Fruit fly (Drosophila melanogaster) whole organism, embryonic: ENCODE results near the gene CG7557.

Experiments used
- Hr39 ChIP-seq: fragments of >200 bp; optimal IDR thresholded peaks from 2 replicates; lab custom pipeline; 2017
- Rx ChIP-seq: fragments of 200-800 bp; sonication (Bioruptor generic); IDR thresholded peaks from 2 replicates; pipeline ENCODE4 v1.3.6; 2022; ENCODE audit warnings: missing biosample characterization, missing genetic modification characterization

The CG7557 gene

dm6 chr3L:11493090-11493807 lies 48.3 kb downstream of the CG7557 start (continued):
- TF ChIP-seq Rx, result no peak
- no peak for TF ChIP-seq Hr39 (lab: Kevin White, UChicago)
